Fruit fly (Drosophila melanogaster) whole organism, wandering third instar larva: ENCODE data around the gene Cap-H2.

Source experiments
- Abd-B ChIP-seq: fragments of >200 bp; optimal IDR thresholded peaks from 2 replicates; lab custom pipeline; 2017; ENCODE audit warnings: missing biosample characterization, missing genetic modification characterization
- CG32264 ChIP-seq: fragments of 200-800 bp; sonication (Bioruptor generic); optimal IDR thresholded peaks from 2 replicates; lab custom pipeline; 2016; ENCODE audit warnings: missing biosample characterization, missing genetic modification characterization
- Dif ChIP-seq: fragments of 200-275, 200-300 bp; sonication (Bioruptor generic); optimal IDR thresholded peaks from 2 replicates; lab custom pipeline; 2018; ENCODE audit warnings: missing biosample characterization, missing genetic modification characterization; ENCODE audit not compliant: partially characterized antibody
- Myc ChIP-seq: fragments of >200 bp; optimal IDR thresholded peaks from 2 replicates; lab custom pipeline; 2017
- OdsH ChIP-seq: fragments of 200-800 bp; sonication (Bioruptor generic); optimal IDR thresholded peaks from 2 replicates; lab custom pipeline; 2016; ENCODE audit warnings: missing biosample characterization, mild to moderate bottlenecking, missing genetic modification characterization
- Sp1 ChIP-seq: fragments of 200-800 bp; sonication (Bioruptor generic); optimal IDR thresholded peaks from 3 replicates; lab custom pipeline; 2019; ENCODE audit warnings: missing biosample characterization, mild to moderate bottlenecking, missing genetic modification characterization, moderate library complexity
- brk ChIP-seq: fragments of 200-800 bp; sonication (Bioruptor generic); optimal IDR thresholded peaks from 2 replicates; lab custom pipeline; 2016; ENCODE audit warnings: missing biosample characterization, mild to moderate bottlenecking, missing genetic modification characterization
- dl ChIP-seq, 2 experiments: fragments of 175-275, 200-275 bp in 1 of 2; fragments of 200-275 bp in 1 of 2; sonication (Bioruptor generic); optimal IDR thresholded peaks; lab custom pipeline; 2018; ENCODE audit warnings: mild to moderate bottlenecking in 2 of 2, missing biosample characterization in 2 of 2, missing genetic modification characterization in 2 of 2, moderate library complexity in 2 of 2; ENCODE audit not compliant: partially characterized antibody in 2 of 2, insufficient read depth in 1 of 2
- dsf ChIP-seq: sonication (Bioruptor generic); optimal IDR thresholded peaks from 2 replicates; lab custom pipeline; 2016; ENCODE audit warnings: missing biosample characterization, missing genetic modification characterization, borderline replicate concordance
- pan ChIP-seq: fragments of >200 bp; optimal IDR thresholded peaks from 2 replicates; lab custom pipeline; 2017
- psq ChIP-seq: fragments of 200-800 bp; sonication (Bioruptor generic); optimal IDR thresholded peaks from 3 replicates; lab custom pipeline; 2017; ENCODE audit warnings: missing biosample characterization, mild to moderate bottlenecking, missing genetic modification characterization, moderate library complexity
- sage ChIP-seq: fragments of 200-800 bp; sonication (Bioruptor generic); optimal IDR thresholded peaks from 2 replicates; lab custom pipeline; 2016; ENCODE audit warnings: missing biosample characterization, mild to moderate bottlenecking, missing genetic modification characterization
- usp ChIP-seq: fragments of >200 bp; optimal IDR thresholded peaks from 2 replicates; lab custom pipeline; 2017; ENCODE audit warnings: missing biosample characterization, missing genetic modification characterization

- no peak for TF ChIP-seq usp (GFP tag; lab: Kevin White, UChicago)
- no peak for TF ChIP-seq brk
- TF ChIP-seq Myc (lab: Kevin White, UChicago), result no peak
- no peak for TF ChIP-seq pan
- no peak for TF ChIP-seq CG32264 (GFP tag; lab: Kevin White, UChicago)
- TF ChIP-seq Abd-B (GFP tag; lab: Kevin White, UChicago), result no peak
- no peak for TF ChIP-seq Sp1 (GFP tag; lab: Kevin White, UChicago)
- TF ChIP-seq Dif (GFP tag; lab: Kevin White, UChicago), result no peak
- no peak for TF ChIP-seq psq (GFP tag; lab: Kevin White, UChicago)
- TF ChIP-seq OdsH, result no peak
- no peak for TF ChIP-seq dsf (GFP tag; lab: Kevin White, UChicago)
- no peak for TF ChIP-seq dl (GFP tag; optimal IDR thresholded peaks at IDR 0.05; lab: Kevin White, UChicago; ENCODE audit: insufficient read depth in 1 of 2, partially characterized antibody in 2 of 2)
- no peak for TF ChIP-seq sage
Observed at dm6 chr3R:10714498-10714897, 46.6 kb upstream of the Cap-H2 start, which contains the start of gene CG4073.
